Fruit fly (Drosophila melanogaster): ENCODE results near the gene CG33282.

dm6 chr2L:3376684-3377086 is 49.0 kb downstream of the CG33282 start, which contains the start of the genes CG9662 and Ptpa:
- TF ChIP-seq ttk (optimal IDR thresholded peaks at IDR 0.05) = no peak
- no peak for TF ChIP-seq Sin3A (optimal IDR thresholded peaks at IDR 0.05)
- TF ChIP-seq h (optimal IDR thresholded peaks at IDR 0.05) = no peak
- TF ChIP-seq Myc (optimal IDR thresholded peaks at IDR 0.05) = no peak

All from Kc167 (cell line).